Worm (Caenorhabditis elegans) whole organism, L3 larva: ENCODE measurements around the gene EGAP5.1.

Experiments
- jun-1 ChIP-seq: fragments of 150-350 bp; optimal IDR thresholded peaks from 2 replicates; lab custom pipeline; 2014; ENCODE audit warnings: missing biosample characterization, missing genetic modification reagents, missing genetic modification characterization
- lin-39 ChIP-seq: fragments of 150-350 bp; optimal IDR thresholded peaks from 2 replicates; lab custom pipeline; 2018; ENCODE audit warnings: missing biosample characterization, missing genetic modification reagents, missing genetic modification characterization
- nhr-11 ChIP-seq: fragments of 150-350 bp; optimal IDR thresholded peaks from 2 replicates; lab custom pipeline; 2014; ENCODE audit warnings: missing biosample characterization, missing genetic modification characterization
- nhr-28 ChIP-seq: fragments of 150-350 bp; optimal IDR thresholded peaks from 2 replicates; lab custom pipeline; 2014; ENCODE audit warnings: missing biosample characterization, missing genetic modification characterization
- nhr-77 ChIP-seq: fragments of 150-350 bp; optimal IDR thresholded peaks from 2 replicates; lab custom pipeline; 2014; ENCODE audit warnings: missing biosample characterization, missing genetic modification characterization
- unc-62 ChIP-seq: fragments of 150-350 bp; sonication (generic microtip); optimal IDR thresholded peaks from 4 replicates; lab custom pipeline; 2014; ENCODE audit warnings: missing biosample characterization, missing genetic modification reagents, missing genetic modification characterization
- zag-1 ChIP-seq: fragments of 150-350 bp; optimal IDR thresholded peaks from 2 replicates; lab custom pipeline; 2014; ENCODE audit warnings: missing biosample characterization, missing genetic modification characterization
- ztf-11 ChIP-seq: fragments of 150-350 bp; optimal IDR thresholded peaks from 2 replicates; lab custom pipeline; 2014; ENCODE audit warnings: missing biosample characterization, missing genetic modification characterization

DNA sequence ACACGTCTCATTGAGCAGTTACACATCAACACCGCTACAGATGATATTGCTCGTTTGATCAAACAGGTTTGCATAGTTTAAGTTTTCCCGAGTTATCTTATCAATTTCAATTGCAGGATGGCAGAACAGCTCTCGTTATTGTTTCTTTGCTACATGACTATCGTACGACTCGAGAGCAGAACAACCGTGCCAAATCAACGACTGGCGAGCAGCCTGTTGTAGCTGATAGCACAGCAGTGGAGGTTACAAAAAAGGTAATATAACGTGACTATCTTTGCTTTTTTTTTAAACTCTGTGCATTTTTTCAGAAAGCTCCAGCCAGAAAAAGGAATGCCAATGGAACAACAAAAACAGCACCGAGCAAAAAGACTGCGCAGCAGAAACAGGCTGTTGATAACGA is 39.5 kb downstream of the EGAP5.1 start:
- no peak for TF ChIP-seq nhr-77 (tag; lab: Kevin White, UChicago)
- no peak for TF ChIP-seq unc-62
- no peak for TF ChIP-seq ztf-11 (tag; lab: Kevin White, UChicago)
- TF ChIP-seq nhr-11 (tag; lab: Kevin White, UChicago), result no peak
- no peak for TF ChIP-seq nhr-28 (tag; lab: Kevin White, UChicago)
- no peak for TF ChIP-seq lin-39 (tag; lab: Kevin White, UChicago)
- no peak for TF ChIP-seq zag-1 (tag; lab: Kevin White, UChicago)
- TF ChIP-seq jun-1 (tag; lab: Kevin White, UChicago), result no peak
